Fruit fly (Drosophila melanogaster): ENCODE measurements around the gene CG11857.

dm6 chr3R:25277112-25277511, 18.4 kb downstream of the CG11857 start, which contains the start of gene CG10513:
- TF ChIP-seq psq (optimal IDR thresholded peaks at IDR 0.05) (no peak), ttk (optimal IDR thresholded peaks at IDR 0.05) (no peak), h (optimal IDR thresholded peaks at IDR 0.05) (no peak), Sin3A (optimal IDR thresholded peaks at IDR 0.05) (no peak), insv (optimal IDR thresholded peaks at IDR 0.05) (no peak)

All from Kc167 (cell line).